Worm (Caenorhabditis elegans) whole organism, young adult: ENCODE data around the gene wht-5.

ENCODE experiments used
- B0261.1 ChIP-seq: sonication (generic microtip); optimal IDR thresholded peaks from 2 replicates; lab custom pipeline; 2016; ENCODE audit warnings: mild to moderate bottlenecking, missing genetic modification characterization, moderate library complexity, missing compliant biosample characterization
- C06A6.2 ChIP-seq: fragments of 200-800 bp; sonication (Bioruptor generic); conservative IDR thresholded peaks from 2 replicates; pipeline ENCODE4 v1.3.6; 2022; ENCODE audit warnings: missing genetic modification characterization, missing compliant biosample characterization
- C17E4.6 ChIP-seq: fragments of 200-800 bp; sonication (Bioruptor generic); IDR thresholded peaks from 2 replicates; pipeline ENCODE4 v1.3.6; 2022; ENCODE audit warnings: missing genetic modification reagents, missing genetic modification characterization, missing compliant biosample characterization
- F22D6.2 ChIP-seq: sonication (generic microtip); optimal IDR thresholded peaks from 2 replicates; lab custom pipeline; 2016; ENCODE audit warnings: mild to moderate bottlenecking, missing genetic modification characterization, missing compliant biosample characterization
- F37B4.10 ChIP-seq: fragments of 200-800 bp; sonication (Bioruptor generic); IDR thresholded peaks from 2 replicates; pipeline ENCODE4 v1.3.6; 2022; ENCODE audit warnings: missing genetic modification characterization, missing compliant biosample characterization
- F55B11.4 ChIP-seq: sonication (generic microtip); optimal IDR thresholded peaks from 2 replicates; lab custom pipeline; 2016; ENCODE audit warnings: missing compliant biosample characterization, missing genetic modification characterization, borderline replicate concordance; ENCODE audit not compliant: insufficient read depth
- F57A8.1 ChIP-seq: fragments of 200-800 bp; sonication (Bioruptor generic); optimal IDR thresholded peaks from 2 replicates; lab custom pipeline; 2018; ENCODE audit warnings: mild to moderate bottlenecking, missing genetic modification characterization, moderate library complexity, missing compliant biosample characterization
- Y79H2A.3 ChIP-seq: fragments of 200-800 bp; sonication (Bioruptor generic); conservative IDR thresholded peaks from 2 replicates; pipeline ENCODE4 v1.3.6; 2022; ENCODE audit warnings: missing genetic modification reagents, missing genetic modification characterization, missing compliant biosample characterization
- Y95B8A.8 ChIP-seq: fragments of 200-800 bp; sonication (Bioruptor generic); IDR thresholded peaks from 2 replicates; pipeline ENCODE4 v1.3.6; 2022; ENCODE audit warnings: missing genetic modification reagents, missing genetic modification characterization, missing compliant biosample characterization
- aptf-2 ChIP-seq: fragments of 200-800 bp; sonication (Bioruptor generic); conservative IDR thresholded peaks from 2 replicates; pipeline ENCODE4 v1.3.6; 2022; ENCODE audit warnings: missing genetic modification reagents, missing genetic modification characterization, missing compliant biosample characterization
- atf-7 ChIP-seq: sonication (generic microtip); optimal IDR thresholded peaks from 2 replicates; lab custom pipeline; 2017; ENCODE audit warnings: mild to moderate bottlenecking, missing genetic modification characterization, missing compliant biosample characterization
- attf-6 ChIP-seq: fragments of 200-800 bp; sonication (Bioruptor generic); IDR thresholded peaks from 2 replicates; pipeline ENCODE4 v1.3.6; 2022; ENCODE audit warnings: missing genetic modification reagents, missing genetic modification characterization, missing compliant biosample characterization
- bed-1 ChIP-seq: fragments of 200-800 bp; sonication (Bioruptor generic); IDR thresholded peaks from 2 replicates; pipeline ENCODE4 v1.3.6; 2022; ENCODE audit warnings: missing genetic modification reagents, missing genetic modification characterization, missing compliant biosample characterization
- cebp-1 ChIP-seq, 2 experiments: fragments of 200-800 bp in 1 of 2; sonication (Bioruptor generic) in 1 of 2; sonication (generic microtip) in 1 of 2; IDR thresholded peaks in 1 of 2; optimal IDR thresholded peaks in 1 of 2; 2 replicates each; pipeline versions ENCODE4 v1.3.6 to Lab custom; 2017 to 2022; ENCODE audit warnings: missing compliant biosample characterization in 2 of 2, missing genetic modification characterization in 2 of 2, mild to moderate bottlenecking in 1 of 2, missing genetic modification reagents in 1 of 2, moderate library complexity in 1 of 2
- cebp-2 ChIP-seq: fragments of 200-800 bp; sonication (Bioruptor generic); IDR thresholded peaks from 2 replicates; pipeline ENCODE4 v1.3.6; 2022; ENCODE audit warnings: missing genetic modification characterization, missing compliant biosample characterization
- ceh-100 ChIP-seq: fragments of 200-800 bp; sonication (Bioruptor generic); IDR thresholded peaks from 2 replicates; pipeline ENCODE4 v1.3.6; 2022; ENCODE audit warnings: missing genetic modification reagents, missing genetic modification characterization, missing compliant biosample characterization
- die-1 ChIP-seq: sonication (generic microtip); optimal IDR thresholded peaks from 2 replicates; lab custom pipeline; 2016; ENCODE audit warnings: missing genotype, mild to moderate bottlenecking, missing genetic modification characterization, missing compliant biosample characterization
- dox-1 ChIP-seq: fragments of 200-800 bp; sonication (Bioruptor generic); IDR thresholded peaks from 2 replicates; pipeline ENCODE4 v1.3.6; 2022; ENCODE audit warnings: missing genetic modification reagents, missing genetic modification characterization, missing compliant biosample characterization
- dpff-1 ChIP-seq: sonication (generic microtip); optimal IDR thresholded peaks from 2 replicates; lab custom pipeline; 2017; ENCODE audit warnings: mild to moderate bottlenecking, missing genetic modification characterization, missing compliant biosample characterization
- egrh-3 ChIP-seq: fragments of 200-800 bp; sonication (Bioruptor generic); IDR thresholded peaks from 2 replicates; pipeline ENCODE4 v1.3.6; 2022; ENCODE audit warnings: missing genetic modification reagents, missing genetic modification characterization, missing compliant biosample characterization
- ets-4 ChIP-seq: fragments of 200-800 bp; sonication (Bioruptor generic); optimal IDR thresholded peaks from 2 replicates; lab custom pipeline; 2018; ENCODE audit warnings: mild to moderate bottlenecking, missing genetic modification characterization, missing compliant biosample characterization
- hlh-12 ChIP-seq: sonication (generic microtip); optimal IDR thresholded peaks from 2 replicates; lab custom pipeline; 2016; ENCODE audit warnings: missing genetic modification characterization, missing compliant biosample characterization
- lin-54 ChIP-seq: fragments of 200-800 bp; sonication (Bioruptor generic); optimal IDR thresholded peaks from 2 replicates; lab custom pipeline; 2018; ENCODE audit warnings: mild to moderate bottlenecking, missing genetic modification characterization, missing compliant biosample characterization
- lir-1 ChIP-seq: fragments of 200-800 bp; sonication (Bioruptor generic); conservative IDR thresholded peaks from 2 replicates; pipeline ENCODE4 v1.3.6; 2022; ENCODE audit warnings: missing genetic modification reagents, missing genetic modification characterization, missing compliant biosample characterization
- lsy-27 ChIP-seq: sonication (generic microtip); optimal IDR thresholded peaks from 2 replicates; lab custom pipeline; 2017; ENCODE audit warnings: missing genetic modification characterization, mild to moderate bottlenecking, missing compliant biosample characterization, antibody characterized with exemption, missing genotype, borderline replicate concordance; ENCODE audit not compliant: insufficient read depth
- madf-3 ChIP-seq: fragments of 200-800 bp; sonication (Bioruptor generic); IDR thresholded peaks from 2 replicates; pipeline ENCODE4 v1.3.6; 2022; ENCODE audit warnings: missing genetic modification reagents, missing genetic modification characterization, missing compliant biosample characterization
- madf-8 ChIP-seq: fragments of 200-800 bp; sonication (Bioruptor generic); conservative IDR thresholded peaks from 2 replicates; pipeline ENCODE4 v1.3.6; 2022; ENCODE audit warnings: missing genetic modification reagents, missing genetic modification characterization, missing compliant biosample characterization
- mel-28 ChIP-seq: sonication (generic microtip); optimal IDR thresholded peaks from 2 replicates; lab custom pipeline; 2016; ENCODE audit warnings: borderline replicate concordance, mild to moderate bottlenecking, missing genetic modification characterization, missing compliant biosample characterization
- nfyb-1 ChIP-seq: fragments of 200-800 bp; sonication (Bioruptor generic); IDR thresholded peaks from 2 replicates; pipeline ENCODE4 v1.3.6; 2022; ENCODE audit warnings: missing genetic modification reagents, missing genetic modification characterization, missing compliant biosample characterization
- nhr-120 ChIP-seq: fragments of 200-800 bp; sonication (Bioruptor generic); IDR thresholded peaks from 2 replicates; pipeline ENCODE4 v1.3.6; 2022; ENCODE audit warnings: missing genetic modification characterization, missing compliant biosample characterization
- nhr-80 ChIP-seq: sonication (generic microtip); optimal IDR thresholded peaks from 2 replicates; lab custom pipeline; 2016; ENCODE audit warnings: missing genetic modification characterization, missing compliant biosample characterization
- rpc-1 ChIP-seq, 2 experiments: fragments of 150-350 bp in 1 of 2; sonication (generic microtip) in 1 of 2; optimal IDR thresholded peaks; 2 replicates each; lab custom pipeline; 2014 to 2018; ENCODE audit warnings: missing biosample characterization in 1 of 2, missing genetic modification characterization in 1 of 2, missing genetic modification reagents in 1 of 2, missing genotype in 1 of 2
- snpc-3.4 ChIP-seq: sonication (generic microtip); optimal IDR thresholded peaks from 2 replicates; lab custom pipeline; 2017; ENCODE audit warnings: missing genetic modification characterization, mild to moderate bottlenecking, missing compliant biosample characterization, antibody characterized with exemption, moderate library complexity, missing genotype, missing genetic modification reagents
- somi-1 ChIP-seq: fragments of 200-800 bp; sonication (Bioruptor generic); optimal IDR thresholded peaks from 2 replicates; lab custom pipeline; 2018; ENCODE audit warnings: mild to moderate bottlenecking, missing genetic modification characterization, missing compliant biosample characterization
- tbp1 ChIP-seq: fragments of 200-800 bp; sonication (Bioruptor generic); optimal IDR thresholded peaks from 2 replicates; lab custom pipeline; 2018; ENCODE audit warnings: mild to moderate bottlenecking, missing genetic modification characterization, missing compliant biosample characterization
- unc-62 ChIP-seq: fragments of 150-350 bp; optimal IDR thresholded peaks from 2 replicates; lab custom pipeline; 2014; ENCODE audit warnings: missing biosample characterization, missing genetic modification reagents, missing genetic modification characterization
- ztf-26 ChIP-seq: sonication (generic microtip); optimal IDR thresholded peaks from 2 replicates; lab custom pipeline; 2017; ENCODE audit warnings: missing genetic modification characterization, missing compliant biosample characterization
- ztf-3 ChIP-seq: fragments of 200-800 bp; sonication (Bioruptor generic); optimal IDR thresholded peaks from 2 replicates; lab custom pipeline; 2018; ENCODE audit warnings: mild to moderate bottlenecking, missing genetic modification characterization, missing compliant biosample characterization
- ztf-6 ChIP-seq: fragments of 200-800 bp; sonication (Bioruptor generic); IDR thresholded peaks from 2 replicates; pipeline ENCODE4 v1.3.6; 2022; ENCODE audit warnings: missing genetic modification reagents, missing genetic modification characterization, missing compliant biosample characterization

The wht-5 gene

DNA sequence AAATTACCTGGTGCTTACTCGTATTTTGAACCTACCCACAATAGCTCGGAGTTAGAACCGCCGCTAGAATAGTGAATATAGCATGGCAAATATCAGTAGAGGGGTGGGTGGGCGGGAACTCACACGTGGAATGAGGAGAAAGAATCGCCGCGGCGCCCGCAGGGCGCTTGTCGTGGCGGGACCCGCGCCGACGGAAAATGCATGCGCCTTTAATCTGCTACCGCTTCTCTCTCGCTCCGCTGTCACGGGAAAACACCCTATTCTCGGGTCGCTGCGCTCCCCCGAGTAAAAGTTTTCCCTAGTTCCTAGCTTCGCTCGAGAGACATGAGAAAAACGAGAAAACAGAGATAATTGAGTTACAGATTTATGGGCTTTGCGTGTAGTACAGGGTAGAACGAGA, 42.6 kb upstream of the wht-5 start:
- TF ChIP-seq cebp-2 (GFP tag; lab: Robert Waterston, UW) = peak; percentile 74; the same call in 1 of the 2 replicates
- peak; percentile 66; the same call in 1 of the 2 replicates for TF ChIP-seq egrh-3 (GFP tag; lab: Robert Waterston, UW)
- TF ChIP-seq, all 124 proteins: peak for 2; not testable (repeated sequence) for 122

DNA sequence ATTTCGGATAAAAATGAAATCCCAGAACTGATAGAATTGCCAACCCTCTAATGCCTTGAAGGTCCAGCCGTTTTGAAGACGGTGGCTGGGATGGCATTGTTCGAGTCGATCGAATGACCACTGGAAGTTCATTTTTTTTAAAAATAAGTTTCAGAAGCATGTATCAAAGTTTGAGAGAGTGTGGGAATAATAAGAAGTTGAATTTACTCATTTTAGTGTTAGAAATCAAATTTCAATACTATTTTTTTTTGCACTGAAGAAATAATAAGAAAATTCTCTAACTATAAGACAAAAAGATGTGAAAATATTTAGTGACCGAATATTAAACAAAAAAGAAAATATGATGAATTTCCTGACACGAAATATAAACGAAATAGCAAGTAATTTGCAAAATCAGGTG, 36.2 kb upstream of the wht-5 start, which contains the start of gene oac-59:
oac-59 (minus strand) TSS at position 101 of the 400 bp plus-strand sequence.
- TF ChIP-seq snpc-3.4 (tag; lab: Kevin White, UChicago) (no peak), aptf-2 (GFP tag; lab: Robert Waterston, UW) (no peak), ceh-100 (GFP tag; lab: Robert Waterston, UW) (no peak), somi-1 (GFP tag; lab: Kevin White, UChicago) (no peak), dpff-1 (tag; lab: Kevin White, UChicago) (no peak)

- TF ChIP-seq nhr-80 (tag; lab: Kevin White, UChicago) (peak; percentile 66), cebp-1 (GFP tag; IDR thresholded peaks at IDR 0.05; lab: Robert Waterston, UW) (no peak), cebp-1 (tag; optimal IDR thresholded peaks at IDR 0.05; lab: Kevin White, UChicago) (peak; percentile 59), ztf-3 (GFP tag; lab: Kevin White, UChicago) (no peak)
Measured at ce11 chrIV:12302885-12303284, 34.5 kb upstream of the wht-5 start.

ce11 chrIV:12304750-12305149, 32.6 kb upstream of the wht-5 start:
- TF ChIP-seq cebp-1 (GFP tag; IDR thresholded peaks at IDR 0.05; lab: Robert Waterston, UW) = peak; percentile 53; the same call in 1 of the 2 replicates
- TF ChIP-seq cebp-1 (tag; optimal IDR thresholded peaks at IDR 0.05; lab: Kevin White, UChicago) = peak; percentile 76
- TF ChIP-seq C17E4.6 (GFP tag; lab: Robert Waterston, UW) = no peak
- peak; percentile 71 for TF ChIP-seq nhr-80 (tag; lab: Kevin White, UChicago)

DNA sequence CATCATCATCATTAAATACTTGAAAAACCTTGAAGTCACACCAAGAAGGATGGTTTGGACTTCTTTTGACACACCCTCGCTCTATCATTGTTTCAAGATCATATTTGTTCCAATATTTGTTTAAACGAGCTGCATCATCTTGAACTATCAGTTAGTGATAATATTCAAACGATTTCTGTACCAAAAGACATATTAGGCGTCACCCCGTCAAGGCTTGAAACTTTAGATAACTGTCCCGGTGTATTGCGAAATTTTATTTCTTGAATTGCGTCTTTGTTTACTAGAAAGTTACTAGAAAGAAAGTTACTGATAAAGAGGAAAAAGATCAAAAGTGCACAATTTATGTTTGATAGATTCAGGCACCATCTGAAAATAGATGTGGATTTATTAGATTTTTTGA, 31.4 kb upstream of the wht-5 start:
- TF ChIP-seq tbp1 (GFP tag; lab: Kevin White, UChicago) (no peak), nfyb-1 (GFP tag; lab: Robert Waterston, UW) (0 out of 2 replicates have a peak, but pooled peaks have one; percentile 26), lsy-27 (no peak), ztf-26 (tag; lab: Kevin White, UChicago) (no peak), dox-1 (no peak), lin-54 (GFP tag; lab: Kevin White, UChicago) (no peak), cebp-2 (GFP tag; lab: Robert Waterston, UW) (no peak), F55B11.4 (tag; lab: Kevin White, UChicago) (no peak), ztf-6 (no peak), lir-1 (GFP tag; lab: Robert Waterston, UW) (no peak), B0261.1 (no peak), F22D6.2 (tag; lab: Kevin White, UChicago) (no peak), bed-1 (GFP tag; lab: Robert Waterston, UW) (no peak), F57A8.1 (GFP tag; lab: Kevin White, UChicago) (no peak), nhr-120 (no peak), attf-6 (no peak), mel-28 (tag; lab: Kevin White, UChicago) (no peak), C06A6.2 (GFP tag; lab: Robert Waterston, UW) (no peak), unc-62 (GFP tag; lab: Kevin White, UChicago) (peak; percentile 52), F37B4.10 (GFP tag; lab: Robert Waterston, UW) (no peak), ets-4 (GFP tag; lab: Kevin White, UChicago) (no peak), atf-7 (tag; lab: Kevin White, UChicago) (no peak), hlh-12 (no peak), rpc-1 (optimal IDR thresholded peaks at IDR 0.05; lab: Kevin White, UChicago) (no peak), rpc-1 (tag; optimal IDR thresholded peaks at IDR 0.05; lab: Kevin White, UChicago) (no peak), cebp-1 (GFP tag; IDR thresholded peaks at IDR 0.05; lab: Robert Waterston, UW) (peak; percentile 93), cebp-1 (tag; optimal IDR thresholded peaks at IDR 0.05; lab: Kevin White, UChicago) (peak; percentile 95), die-1 (no peak), madf-8 (GFP tag; lab: Robert Waterston, UW) (no peak), madf-3 (GFP tag; lab: Robert Waterston, UW) (no peak), ceh-100 (GFP tag; lab: Robert Waterston, UW) (no peak), Y79H2A.3 (GFP tag; lab: Robert Waterston, UW) (no peak), Y95B8A.8 (GFP tag; lab: Robert Waterston, UW) (no peak)
